Fruit fly (Drosophila melanogaster): ENCODE results near the gene CG42367.

Gene CG42367

dm6 chr2L:9949178-9950062 is 19.0 kb downstream of the CG42367 start (continued):
- TF ChIP-seq CG5245 (GFP tag; optimal IDR thresholded peaks at IDR 0.05) (no peak), MESR4 (GFP tag; optimal IDR thresholded peaks at IDR 0.05) (no peak), CG13296 (GFP tag; optimal IDR thresholded peaks at IDR 0.05) (peak; percentile 29), CG10274 (GFP tag; optimal IDR thresholded peaks at IDR 0.05) (no peak), Max (GFP tag; optimal IDR thresholded peaks at IDR 0.05) (no peak), CG4707 (GFP tag; optimal IDR thresholded peaks at IDR 0.05) (no peak), Oli (tag; optimal IDR thresholded peaks at IDR 0.05) (no peak), sna (GFP tag; IDR thresholded peaks at IDR 0.05; ENCODE audit: partially characterized antibody) (no peak), prd (optimal IDR thresholded peaks at IDR 0.05) (no peak), prd (GFP tag; IDR thresholded peaks at IDR 0.05) (no peak), CG5180 (GFP tag; optimal IDR thresholded peaks at IDR 0.05) (no peak), CG13894 (tag; optimal IDR thresholded peaks at IDR 0.05) (peak; percentile 25), Oaz (GFP tag; IDR thresholded peaks at IDR 0.05) (no peak), Hand (GFP tag; optimal IDR thresholded peaks at IDR 0.05) (no peak), CG14710 (tag; optimal IDR thresholded peaks at IDR 0.05) (no peak), Mrtf (GFP tag; IDR thresholded peaks at IDR 0.05) (no peak), Med (GFP tag) (peak; percentile 36), chn (GFP tag; optimal IDR thresholded peaks at IDR 0.05) (no peak), CG7786 (GFP tag; optimal IDR thresholded peaks at IDR 0.05) (no peak), CG11247 (GFP tag; IDR thresholded peaks at IDR 0.05) (no peak), gro (GFP tag; optimal IDR thresholded peaks at IDR 0.05) (peak; percentile 4), Nf-YA (GFP tag; IDR thresholded peaks at IDR 0.05) (no peak), CG7357 (GFP tag; IDR thresholded peaks at IDR 0.05) (no peak), Side (GFP tag; optimal IDR thresholded peaks at IDR 0.05) (no peak), C15 (GFP tag; IDR thresholded peaks at IDR 0.05) (no peak), sug (tag; optimal IDR thresholded peaks at IDR 0.05) (peak; percentile 65), cad (GFP tag; optimal IDR thresholded peaks at IDR 0.05) (no peak), Hmr (GFP tag; optimal IDR thresholded peaks at IDR 0.05) (no peak), CG31441 (GFP tag; IDR thresholded peaks at IDR 0.05) (no peak), CG2120 (GFP tag; optimal IDR thresholded peaks at IDR 0.05) (no peak), croc (GFP tag; conservative IDR thresholded peaks at IDR 0.05) (no peak), Abd-B (GFP tag; optimal IDR thresholded peaks at IDR 0.05) (no peak), emc (GFP tag; optimal IDR thresholded peaks at IDR 0.05) (no peak), B-H2 (GFP tag; optimal IDR thresholded peaks at IDR 0.05) (no peak), Lim3 (GFP tag; IDR thresholded peaks at IDR 0.05) (no peak), seq (GFP tag; IDR thresholded peaks at IDR 0.05) (no peak), vnd (GFP tag; IDR thresholded peaks at IDR 0.05; ENCODE audit: partially characterized antibody) (no peak), Rfx (GFP tag; IDR thresholded peaks at IDR 0.05) (no peak), lilli (GFP tag; optimal IDR thresholded peaks at IDR 0.05) (no peak), CG1603 (tag; optimal IDR thresholded peaks at IDR 0.05) (no peak), grn (GFP tag; optimal IDR thresholded peaks at IDR 0.05) (peak; percentile 24), CG12104 (GFP tag; optimal IDR thresholded peaks at IDR 0.05) (no peak), CG8765 (GFP tag; IDR thresholded peaks at IDR 0.05) (no peak), dysf (GFP tag; IDR thresholded peaks at IDR 0.05) (no peak), Poxn (GFP tag; IDR thresholded peaks at IDR 0.05) (no peak), crc (GFP tag; optimal IDR thresholded peaks at IDR 0.05) (no peak), mirr (GFP tag; optimal IDR thresholded peaks at IDR 0.05) (peak; percentile 55), Ssrp (tag; optimal IDR thresholded peaks at IDR 0.05) (no peak), Dad (GFP tag; optimal IDR thresholded peaks at IDR 0.05) (no peak), CG42726 (GFP tag; IDR thresholded peaks at IDR 0.05; ENCODE audit: partially characterized antibody) (no peak)

All from whole organism, embryonic.